Worm (Caenorhabditis elegans) whole organism, early embryonic: ENCODE results near the gene H02F09.3.

Experiments
- B0310.2 ChIP-seq: sonication (generic microtip); optimal IDR thresholded peaks from 2 replicates; lab custom pipeline; 2016; ENCODE audit warnings: mild to moderate bottlenecking, missing genetic modification characterization, missing compliant biosample characterization
- F13C5.2 ChIP-seq: sonication (generic microtip); optimal IDR thresholded peaks from 2 replicates; lab custom pipeline; 2017; ENCODE audit warnings: mild to moderate bottlenecking, missing genetic modification characterization, inconsistent platforms, missing compliant biosample characterization
- aly-1 ChIP-seq: sonication (generic microtip); optimal IDR thresholded peaks from 2 replicates; lab custom pipeline; 2016; ENCODE audit warnings: missing genetic modification characterization, missing compliant biosample characterization
- ama-1 ChIP-seq: fragments of 150-350 bp; optimal IDR thresholded peaks from 2 replicates; lab custom pipeline; 2014
- ceh-13 ChIP-seq: fragments of 200-800 bp; sonication (Bioruptor generic); optimal IDR thresholded peaks from 2 replicates; lab custom pipeline; 2018; ENCODE audit warnings: mild to moderate bottlenecking, missing genetic modification characterization, missing compliant biosample characterization
- ceh-36 ChIP-seq: sonication (generic microtip); optimal IDR thresholded peaks from 2 replicates; lab custom pipeline; 2016; ENCODE audit warnings: missing genetic modification characterization, inconsistent platforms, missing compliant biosample characterization
- ets-7 ChIP-seq: sonication (generic microtip); optimal IDR thresholded peaks from 2 replicates; lab custom pipeline; 2016; ENCODE audit warnings: missing genotype, missing genetic modification characterization, missing compliant biosample characterization
- flt-1 ChIP-seq: fragments of 200-800 bp; sonication (Bioruptor generic); IDR thresholded peaks from 2 replicates; pipeline ENCODE4 v1.3.6; 2022; ENCODE audit warnings: missing genetic modification characterization, missing compliant biosample characterization
- hmbx-1 ChIP-seq: sonication (generic microtip); optimal IDR thresholded peaks from 2 replicates; lab custom pipeline; 2016; ENCODE audit warnings: mild to moderate bottlenecking, missing genetic modification characterization, missing compliant biosample characterization
- hmg-4 ChIP-seq: fragments of 200-800 bp; sonication (Bioruptor generic); optimal IDR thresholded peaks from 2 replicates; lab custom pipeline; 2018; ENCODE audit warnings: mild to moderate bottlenecking, missing genetic modification characterization, missing compliant biosample characterization
- hnd-1 ChIP-seq: sonication (generic microtip); optimal IDR thresholded peaks from 2 replicates; lab custom pipeline; 2016; ENCODE audit warnings: missing genetic modification characterization, missing compliant biosample characterization
- pes-1 ChIP-seq: fragments of 200-800 bp; sonication (Bioruptor generic); IDR thresholded peaks from 2 replicates; pipeline ENCODE4 v1.3.6; 2022; ENCODE audit warnings: missing genetic modification reagents, missing genetic modification characterization, missing compliant biosample characterization
- scrt-1 ChIP-seq: fragments of 200-800 bp; sonication (Bioruptor generic); IDR thresholded peaks from 2 replicates; pipeline ENCODE4 v1.3.6; 2022; ENCODE audit warnings: missing genetic modification characterization, missing compliant biosample characterization
- sea-1 ChIP-seq: fragments of 200-800 bp; sonication (Bioruptor generic); conservative IDR thresholded peaks from 2 replicates; pipeline ENCODE4 v1.3.6; 2022; ENCODE audit warnings: missing genetic modification characterization, missing compliant biosample characterization
- tbx-11 ChIP-seq: fragments of 200-800 bp; sonication (Bioruptor generic); IDR thresholded peaks from 2 replicates; pipeline ENCODE4 v1.3.6; 2022; ENCODE audit warnings: missing genetic modification characterization, missing compliant biosample characterization
- tbx-37 ChIP-seq: fragments of 200-800 bp; sonication (Bioruptor generic); conservative IDR thresholded peaks from 2 replicates; pipeline ENCODE4 v1.3.6; 2022; ENCODE audit warnings: missing genetic modification reagents, missing genetic modification characterization, missing compliant biosample characterization
- tra-4 ChIP-seq: sonication (generic microtip); optimal IDR thresholded peaks from 2 replicates; lab custom pipeline; 2017; ENCODE audit warnings: missing genetic modification characterization, missing compliant biosample characterization

H02F09.3 gene

ce11 chrX:1589114-1589902, 20.8 kb downstream of the H02F09.3 start:
- TF ChIP-seq F13C5.2 (no peak), sea-1 (GFP tag; lab: Robert Waterston, UW) (no peak), hmbx-1 (tag; lab: Kevin White, UChicago) (no peak), B0310.2 (tag; lab: Kevin White, UChicago) (no peak), ama-1 (lab: Kevin White, UChicago) (no peak), ceh-36 (tag; lab: Kevin White, UChicago) (no peak), flt-1 (GFP tag; lab: Robert Waterston, UW) (no peak), tbx-37 (GFP tag; lab: Robert Waterston, UW) (no peak), scrt-1 (GFP tag; lab: Robert Waterston, UW) (no peak), tra-4 (tag; lab: Kevin White, UChicago) (no peak), aly-1 (tag; lab: Kevin White, UChicago) (no peak), tbx-11 (GFP tag; lab: Robert Waterston, UW) (no peak), ets-7 (no peak), pes-1 (GFP tag; lab: Robert Waterston, UW) (no peak), ceh-13 (GFP tag; lab: Kevin White, UChicago) (no peak), hmg-4 (no peak), hnd-1 (no peak)

ce11 chrX:1589962-1590361, 21.5 kb downstream of the H02F09.3 start:
- TF ChIP-seq ama-1 (lab: Kevin White, UChicago) (no peak), hnd-1 (no peak), ets-7 (no peak), tra-4 (tag; lab: Kevin White, UChicago) (no peak), pes-1 (GFP tag; lab: Robert Waterston, UW) (peak; percentile 48; the same call in 1 of the 2 replicates), B0310.2 (tag; lab: Kevin White, UChicago) (no peak), F13C5.2 (no peak), tbx-11 (GFP tag; lab: Robert Waterston, UW) (no peak)

ce11 chrX:1598061-1598690, 29.7 kb downstream of the H02F09.3 start:
- no peak for TF ChIP-seq B0310.2 (tag; lab: Kevin White, UChicago)
- no peak for TF ChIP-seq tra-4 (tag; lab: Kevin White, UChicago)
- no peak for TF ChIP-seq pes-1 (GFP tag; lab: Robert Waterston, UW)
- no peak for TF ChIP-seq tbx-37 (GFP tag; lab: Robert Waterston, UW)
- TF ChIP-seq aly-1 (tag; lab: Kevin White, UChicago) = no peak
- no peak for TF ChIP-seq ets-7
- no peak for TF ChIP-seq ama-1 (lab: Kevin White, UChicago)
- TF ChIP-seq F13C5.2 = no peak

DNA sequence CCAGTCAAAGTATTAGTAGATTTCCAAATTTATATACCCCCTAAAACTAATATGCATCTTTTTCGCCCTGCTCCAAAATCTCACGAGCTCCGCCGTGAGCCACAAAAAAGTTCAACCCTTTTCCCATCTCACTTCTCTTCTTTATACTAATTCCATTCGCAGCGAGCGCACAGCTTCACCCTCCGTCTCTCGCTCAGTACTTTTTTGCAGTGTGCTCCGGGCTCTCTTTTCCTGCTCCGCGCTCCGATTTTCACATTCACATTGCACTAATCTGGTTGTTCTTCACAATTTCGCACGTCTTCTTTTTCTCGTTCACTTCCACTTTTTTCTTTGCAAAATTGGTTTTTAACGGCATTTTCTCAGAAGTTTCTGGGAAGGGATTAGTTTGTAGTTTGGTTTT, 30.8 kb downstream of the H02F09.3 start:
- no peak for TF ChIP-seq hmbx-1 (tag; lab: Kevin White, UChicago)
- TF ChIP-seq tra-4 (tag; lab: Kevin White, UChicago) = no peak
- TF ChIP-seq scrt-1 (GFP tag; lab: Robert Waterston, UW) = no peak
- TF ChIP-seq ceh-13 (GFP tag; lab: Kevin White, UChicago) = no peak
- no peak for TF ChIP-seq ets-7
- TF ChIP-seq hnd-1 = no peak
- TF ChIP-seq aly-1 (tag; lab: Kevin White, UChicago) = no peak
- no peak for TF ChIP-seq tbx-11 (GFP tag; lab: Robert Waterston, UW)
- no peak for TF ChIP-seq hmg-4
- TF ChIP-seq ceh-36 (tag; lab: Kevin White, UChicago) = no peak
- TF ChIP-seq sea-1 (GFP tag; lab: Robert Waterston, UW) = no peak
- no peak for TF ChIP-seq B0310.2 (tag; lab: Kevin White, UChicago)
- no peak for TF ChIP-seq flt-1 (GFP tag; lab: Robert Waterston, UW)
- TF ChIP-seq F13C5.2 = no peak
- TF ChIP-seq ama-1 (lab: Kevin White, UChicago) = no peak
- TF ChIP-seq tbx-37 (GFP tag; lab: Robert Waterston, UW) = no peak

- no peak for TF ChIP-seq tra-4 (tag; lab: Kevin White, UChicago)
- no peak for TF ChIP-seq sea-1 (GFP tag; lab: Robert Waterston, UW)
Measured at ce11 chrX:1601563-1601962, 33.1 kb downstream of the H02F09.3 start.

ce11 chrX:1602548-1602947, 34.1 kb downstream of the H02F09.3 start:
- TF ChIP-seq ceh-13 (GFP tag; lab: Kevin White, UChicago) (no peak), ama-1 (lab: Kevin White, UChicago) (no peak), hmg-4 (peak; percentile 10), pes-1 (GFP tag; lab: Robert Waterston, UW) (no peak), F13C5.2 (no peak), aly-1 (tag; lab: Kevin White, UChicago) (peak; percentile 2)

DNA sequence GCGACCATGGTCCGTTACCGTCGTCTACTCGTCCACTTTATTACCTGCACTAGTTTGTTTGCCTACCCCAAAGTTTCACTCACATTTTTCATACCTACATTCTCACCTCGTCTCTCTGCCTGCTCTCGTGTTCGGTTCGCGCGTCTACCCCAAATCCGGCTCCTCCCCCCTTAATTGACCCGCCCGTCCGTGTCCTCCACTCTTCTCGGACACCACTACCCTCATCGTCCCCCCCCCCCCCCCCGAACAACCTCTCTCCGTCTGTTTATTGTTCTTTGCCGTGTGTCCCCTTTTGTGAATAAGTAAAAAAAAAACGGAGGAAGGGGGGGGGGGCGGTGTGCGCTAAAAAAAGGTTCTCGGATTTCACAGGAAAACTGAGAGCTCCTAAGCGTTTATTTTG, 34.5 kb downstream of the H02F09.3 start:
- TF ChIP-seq pes-1 (GFP tag; lab: Robert Waterston, UW) = 0 out of 2 replicates have a peak, but pooled peaks have one; percentile 18
- TF ChIP-seq ets-7 = no peak

ce11 chrX:1603709-1604108, 35.2 kb downstream of the H02F09.3 start:
- TF ChIP-seq ceh-36 (tag; lab: Kevin White, UChicago) (no peak), ets-7 (no peak), aly-1 (tag; lab: Kevin White, UChicago) (no peak), ceh-13 (GFP tag; lab: Kevin White, UChicago) (no peak), ama-1 (lab: Kevin White, UChicago) (no peak), hmg-4 (no peak)
